Fruit fly (Drosophila melanogaster) whole organism, adult: ENCODE data around the gene CG10435.

Experiments used
- CG11617 ChIP-seq: fragments of 200-800 bp; sonication (Bioruptor generic); optimal IDR thresholded peaks from 2 replicates; lab custom pipeline; 2017; ENCODE audit warnings: mild to moderate bottlenecking, missing biosample characterization, missing genetic modification reagents, missing genetic modification characterization
- CG14711 ChIP-seq: fragments of 200-800 bp; sonication (Bioruptor generic); optimal IDR thresholded peaks from 2 replicates; lab custom pipeline; 2018; ENCODE audit warnings: missing biosample characterization, mild to moderate bottlenecking, missing genetic modification characterization, moderate library complexity
- CG33017 ChIP-seq: fragments of 200-800 bp; sonication (Bioruptor generic); optimal IDR thresholded peaks from 2 replicates; lab custom pipeline; 2018; ENCODE audit warnings: missing biosample characterization, mild to moderate bottlenecking, missing genetic modification characterization, moderate library complexity
- CG7045 ChIP-seq: fragments of 200-800 bp; sonication (Bioruptor generic); optimal IDR thresholded peaks from 2 replicates; lab custom pipeline; 2017; ENCODE audit warnings: missing biosample characterization, mild to moderate bottlenecking, missing genetic modification characterization
- CG7101 ChIP-seq: fragments of 200-800 bp; sonication (Bioruptor generic); optimal IDR thresholded peaks from 2 replicates; lab custom pipeline; 2018; ENCODE audit warnings: missing biosample characterization, mild to moderate bottlenecking, missing genetic modification characterization, moderate library complexity
- Clk ChIP-seq: fragments of 200-800 bp; sonication (Bioruptor generic); optimal IDR thresholded peaks from 2 replicates; lab custom pipeline; 2017; ENCODE audit warnings: missing biosample characterization, missing genetic modification characterization
- Hr96 ChIP-seq: fragments of 200-800 bp; sonication (Bioruptor generic); optimal IDR thresholded peaks from 2 replicates; lab custom pipeline; 2016; ENCODE audit warnings: missing biosample characterization, missing genetic modification characterization
- Mnt ChIP-seq: fragments of 200-800 bp; sonication (Bioruptor generic); optimal IDR thresholded peaks from 2 replicates; lab custom pipeline; 2016; ENCODE audit warnings: missing biosample characterization, mild to moderate bottlenecking, missing genetic modification characterization
- bab1 ChIP-seq: fragments of 200-800 bp; sonication (Bioruptor generic); optimal IDR thresholded peaks from 3 replicates; lab custom pipeline; 2019; ENCODE audit warnings: missing biosample characterization, mild to moderate bottlenecking, missing genetic modification characterization, moderate library complexity
- cic ChIP-seq: fragments of 200-800 bp; sonication (Bioruptor generic); optimal IDR thresholded peaks from 2 replicates; lab custom pipeline; 2017; ENCODE audit warnings: missing biosample characterization, mild to moderate bottlenecking, missing genetic modification characterization, moderate library complexity
- ovo ChIP-seq: fragments of 200-800 bp; sonication (Bioruptor generic); optimal IDR thresholded peaks from 2 replicates; lab custom pipeline; 2016; ENCODE audit warnings: missing biosample characterization, missing genetic modification characterization
- pad ChIP-seq: fragments of 200-800 bp; sonication (Bioruptor generic); optimal IDR thresholded peaks from 3 replicates; lab custom pipeline; 2017; ENCODE audit warnings: missing biosample characterization, missing genetic modification characterization, mild to moderate bottlenecking, moderate library complexity, missing genetic modification reagents

DNA sequence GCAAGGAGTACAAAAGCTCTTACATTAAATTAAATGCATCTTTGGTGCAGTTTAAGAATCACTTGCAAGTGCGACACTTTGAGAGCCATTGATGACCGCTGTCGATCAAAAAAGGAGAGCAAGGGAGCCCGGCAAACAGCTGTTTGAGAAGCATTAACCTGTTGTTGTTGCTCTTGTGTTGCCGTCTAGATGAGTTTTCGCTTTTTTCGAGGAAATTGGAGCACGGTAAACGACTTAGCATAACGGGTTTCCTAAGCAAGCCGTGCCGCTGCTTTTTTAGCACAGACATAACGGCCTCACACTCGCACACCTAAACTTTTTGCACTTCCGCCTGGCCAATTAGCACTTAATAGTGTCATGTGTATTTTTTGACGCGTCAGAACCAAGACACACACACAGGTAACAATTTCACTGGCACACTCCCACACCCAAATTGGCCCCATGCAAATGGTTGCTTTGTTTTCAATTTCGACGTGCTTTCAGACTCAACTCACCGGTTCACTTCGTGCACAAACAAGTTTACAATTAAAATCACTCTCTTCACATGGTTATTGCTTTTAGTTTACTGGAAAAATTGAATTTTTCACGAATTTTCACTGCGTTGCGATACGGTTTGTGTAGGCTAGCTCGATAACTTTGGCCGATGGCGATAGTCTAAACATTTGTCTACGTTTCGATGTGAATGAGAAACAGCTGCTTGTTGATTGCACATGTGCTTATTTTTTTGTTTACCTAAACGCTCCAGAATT is 17.3 kb upstream of the CG10435 start, which contains the start of the genes CG10903 and CG2747:
- TF ChIP-seq Hr96 (GFP tag; lab: Kevin White, UChicago), result no peak
- TF ChIP-seq bab1 (GFP tag; lab: Kevin White, UChicago), result peak; percentile 56
- peak; percentile 62 for TF ChIP-seq cic
- peak; percentile 2 for TF ChIP-seq CG14711 (tag; lab: Kevin White, UChicago)
- peak; percentile 99 for TF ChIP-seq Mnt (GFP tag; lab: Kevin White, UChicago)
- TF ChIP-seq CG11617 (GFP tag; lab: Kevin White, UChicago), result peak; percentile 65
- no peak for TF ChIP-seq Clk (GFP tag; lab: Kevin White, UChicago)
- TF ChIP-seq pad, result peak; percentile 15
- TF ChIP-seq ovo (GFP tag; lab: Kevin White, UChicago), result peak; percentile 64
- no peak for TF ChIP-seq CG7101 (tag; lab: Kevin White, UChicago)
- TF ChIP-seq CG33017 (tag; lab: Kevin White, UChicago), result no peak
- no peak for TF ChIP-seq CG7045
